Worm (Caenorhabditis elegans) whole organism, L1 larva: Measurements from ENCODE around the gene F10E7.9.
A peak's percentile ranks its signal among the peaks of the same experiment; 100 is the strongest.

Experiments
- C04F5.9 ChIP-seq: sonication (generic microtip); optimal IDR thresholded peaks from 2 replicates; lab custom pipeline; 2016; ENCODE audit warnings: missing genetic modification characterization, missing compliant biosample characterization
- C16A3.4 ChIP-seq: fragments of 150-350 bp; optimal IDR thresholded peaks from 2 replicates; lab custom pipeline; 2014; ENCODE audit warnings: missing biosample characterization, missing genetic modification characterization
- C34B4.2 ChIP-seq: sonication (generic microtip); optimal IDR thresholded peaks from 2 replicates; lab custom pipeline; 2017; ENCODE audit warnings: mild to moderate bottlenecking, missing genetic modification characterization, missing compliant biosample characterization
- Y116A8C.19 ChIP-seq: sonication (generic microtip); optimal IDR thresholded peaks from 2 replicates; lab custom pipeline; 2016; ENCODE audit warnings: missing compliant biosample characterization, missing genetic modification characterization, borderline replicate concordance
- aly-2 ChIP-seq: fragments of 150-350 bp; optimal IDR thresholded peaks from 2 replicates; lab custom pipeline; 2014; ENCODE audit warnings: missing biosample characterization, missing genetic modification characterization
- blmp-1 ChIP-seq: fragments of 150-350 bp; optimal IDR thresholded peaks from 2 replicates; lab custom pipeline; 2014; ENCODE audit warnings: missing biosample characterization, missing genetic modification characterization
- ceh-82 ChIP-seq, 3 experiments: fragments of 150-350 bp in 1 of 3; sonication (generic microtip) in 2 of 3; optimal IDR thresholded peaks; 2 replicates each; lab custom pipeline; 2014 to 2017; ENCODE audit warnings: missing biosample characterization in 3 of 3, missing genetic modification characterization in 3 of 3
- ces-1 ChIP-seq: fragments of 150-350 bp; optimal IDR thresholded peaks from 2 replicates; lab custom pipeline; 2014; ENCODE audit warnings: missing biosample characterization, missing genetic modification reagents, missing genetic modification characterization
- dpl-1 ChIP-seq, 3 experiments: fragments of 150-350 bp in 2 of 3; sonication (generic microtip) in 1 of 3; optimal IDR thresholded peaks; 2 replicates each; lab custom pipeline; 2014 to 2017; ENCODE audit warnings: missing biosample characterization in 3 of 3, missing genetic modification characterization in 3 of 3, missing genetic modification reagents in 3 of 3
- dsc-1 ChIP-seq: sonication (generic microtip); optimal IDR thresholded peaks from 2 replicates; lab custom pipeline; 2016; ENCODE audit warnings: mild to moderate bottlenecking, missing genetic modification characterization, missing compliant biosample characterization
- efl-1 ChIP-seq, 4 experiments: fragments of 150-350 bp; optimal IDR thresholded peaks in 3 of 4; peaks in 1 of 4; 1 replicate in 1 of 4; 2 replicates in 3 of 4; lab custom pipeline; 2014; ENCODE audit warnings: missing biosample characterization in 2 of 4, missing genetic modification characterization in 2 of 4, missing genetic modification reagents in 2 of 4
- elt-2 ChIP-seq: sonication (generic microtip); optimal IDR thresholded peaks from 2 replicates; lab custom pipeline; 2016; ENCODE audit warnings: missing genetic modification characterization, mild to moderate bottlenecking, inconsistent platforms, missing compliant biosample characterization, missing genetic modification reagents
- elt-3 ChIP-seq, 6 experiments: fragments of 150-350 bp in 1 of 6; sonication (generic microtip); optimal IDR thresholded peaks; 2 replicates each; lab custom pipeline; 2017 to 2018; ENCODE audit warnings: missing biosample characterization in 6 of 6, missing genetic modification characterization in 6 of 6, inconsistent platforms in 1 of 6
- fos-1 ChIP-seq: fragments of 150-350 bp; optimal IDR thresholded peaks from 2 replicates; lab custom pipeline; 2014; ENCODE audit warnings: missing biosample characterization, missing genetic modification characterization
- grh-1 ChIP-seq: fragments of 200-800 bp; sonication (Bioruptor generic); IDR thresholded peaks from 2 replicates; pipeline ENCODE4 v1.3.6; 2022; ENCODE audit warnings: missing genetic modification reagents, missing genetic modification characterization, missing compliant biosample characterization
- lin-13 ChIP-seq: fragments of 150-350 bp; optimal IDR thresholded peaks from 2 replicates; lab custom pipeline; 2014; ENCODE audit warnings: missing biosample characterization, missing genetic modification reagents, missing genetic modification characterization
- lin-14 ChIP-seq: fragments of 200-800 bp; sonication (Bioruptor generic); optimal IDR thresholded peaks from 2 replicates; lab custom pipeline; 2018; ENCODE audit warnings: mild to moderate bottlenecking, missing genetic modification characterization, moderate library complexity, missing compliant biosample characterization
- lin-15B ChIP-seq: fragments of 150-350 bp; sonication (generic microtip); optimal IDR thresholded peaks from 3 replicates; lab custom pipeline; 2014; ENCODE audit warnings: missing biosample characterization, missing genetic modification characterization
- lin-35 ChIP-seq, 2 experiments: fragments of 150-350 bp; optimal IDR thresholded peaks; 2 replicates each; lab custom pipeline; 2014; ENCODE audit warnings: missing biosample characterization in 2 of 2, missing genetic modification characterization in 2 of 2, missing genetic modification reagents in 2 of 2
- lir-3 ChIP-seq: sonication (generic microtip); optimal IDR thresholded peaks from 2 replicates; lab custom pipeline; 2016; ENCODE audit warnings: mild to moderate bottlenecking, missing genetic modification characterization, moderate library complexity, missing compliant biosample characterization; ENCODE audit not compliant: poor library complexity
- lsy-2 ChIP-seq, 2 experiments: fragments of 150-350 bp; optimal IDR thresholded peaks; 2 replicates each; lab custom pipeline; 2014; ENCODE audit warnings: missing biosample characterization in 2 of 2, missing genetic modification characterization in 2 of 2
- mdl-1 ChIP-seq, 2 experiments: fragments of 150-350 bp; optimal IDR thresholded peaks; 2 replicates each; lab custom pipeline; 2014 to 2017; ENCODE audit warnings: missing biosample characterization in 2 of 2, missing genetic modification characterization in 2 of 2, inconsistent platforms in 1 of 2
- mep-1 ChIP-seq: fragments of 150-350 bp; optimal IDR thresholded peaks from 2 replicates; lab custom pipeline; 2014; ENCODE audit warnings: missing biosample characterization, missing genetic modification characterization
- nhr-12 ChIP-seq: sonication (generic microtip); optimal IDR thresholded peaks from 2 replicates; lab custom pipeline; 2017; ENCODE audit warnings: missing biosample characterization, missing genetic modification characterization
- nhr-19 ChIP-seq: fragments of 200-800 bp; sonication (Bioruptor generic); conservative IDR thresholded peaks from 2 replicates; pipeline ENCODE4 v1.3.6; 2022; ENCODE audit warnings: missing genetic modification characterization, missing compliant biosample characterization
- nhr-20 ChIP-seq: sonication (generic microtip); optimal IDR thresholded peaks from 2 replicates; lab custom pipeline; 2016; ENCODE audit warnings: mild to moderate bottlenecking, missing genetic modification characterization, missing compliant biosample characterization
- nhr-47 ChIP-seq: sonication (generic microtip); optimal IDR thresholded peaks from 2 replicates; lab custom pipeline; 2016; ENCODE audit warnings: mild to moderate bottlenecking, missing genetic modification characterization, moderate library complexity, missing compliant biosample characterization
- nhr-71 ChIP-seq: sonication (generic microtip); optimal IDR thresholded peaks from 2 replicates; lab custom pipeline; 2016; ENCODE audit warnings: mild to moderate bottlenecking, missing genetic modification characterization, moderate library complexity, missing compliant biosample characterization
- nhr-76 ChIP-seq: sonication (generic microtip); optimal IDR thresholded peaks from 2 replicates; lab custom pipeline; 2017; ENCODE audit warnings: missing biosample characterization, missing genetic modification characterization
- nhr-85 ChIP-seq: sonication (generic microtip); peaks from one replicate; lab custom pipeline; 2016; ENCODE audit warnings: missing genetic modification characterization, inconsistent platforms, missing compliant biosample characterization
- nhr-90 ChIP-seq: sonication (generic microtip); optimal IDR thresholded peaks from 2 replicates; lab custom pipeline; 2016; ENCODE audit warnings: mild to moderate bottlenecking, missing genetic modification characterization, missing compliant biosample characterization; ENCODE audit not compliant: poor library complexity
- pag-3 ChIP-seq: sonication (generic microtip); optimal IDR thresholded peaks from 2 replicates; lab custom pipeline; 2017; ENCODE audit warnings: missing genetic modification characterization, mild to moderate bottlenecking, missing compliant biosample characterization, antibody characterized with exemption, borderline replicate concordance; ENCODE audit not compliant: insufficient read depth
- pqm-1 ChIP-seq: sonication (generic microtip); optimal IDR thresholded peaks from 3 replicates; lab custom pipeline; 2017; ENCODE audit warnings: missing biosample characterization, missing genetic modification characterization
- rnt-1 ChIP-seq: sonication (generic microtip); optimal IDR thresholded peaks from 2 replicates; lab custom pipeline; 2016; ENCODE audit warnings: mild to moderate bottlenecking, missing genetic modification characterization, moderate library complexity, missing compliant biosample characterization
- skn-1 ChIP-seq: fragments of 150-350 bp; optimal IDR thresholded peaks from 2 replicates; lab custom pipeline; 2014; ENCODE audit warnings: missing biosample characterization, missing genetic modification characterization
- snu-23 ChIP-seq: sonication (generic microtip); optimal IDR thresholded peaks from 2 replicates; lab custom pipeline; 2016; ENCODE audit warnings: missing genetic modification characterization, missing compliant biosample characterization
- tbx-2 ChIP-seq: sonication (generic microtip); optimal IDR thresholded peaks from 2 replicates; lab custom pipeline; 2016; ENCODE audit warnings: missing genetic modification characterization, missing compliant biosample characterization
- unc-130 ChIP-seq: fragments of 150-350 bp; optimal IDR thresholded peaks from 2 replicates; lab custom pipeline; 2017; ENCODE audit warnings: missing biosample characterization, missing genetic modification characterization, inconsistent platforms
- unc-30 ChIP-seq: sonication (generic microtip); optimal IDR thresholded peaks from 2 replicates; lab custom pipeline; 2017; ENCODE audit warnings: missing biosample characterization, missing genetic modification characterization
- unc-62 ChIP-seq: fragments of 150-350 bp; optimal IDR thresholded peaks from 2 replicates; lab custom pipeline; 2014; ENCODE audit warnings: missing biosample characterization, missing genetic modification reagents, missing genetic modification characterization
- unc-98 ChIP-seq: fragments of 200-800 bp; sonication (Bioruptor generic); IDR thresholded peaks from 2 replicates; pipeline ENCODE4 v1.3.6; 2022; ENCODE audit warnings: missing genetic modification characterization, missing compliant biosample characterization
- zip-4 ChIP-seq: fragments of 200-800 bp; sonication (Bioruptor generic); optimal IDR thresholded peaks from 2 replicates; lab custom pipeline; 2018; ENCODE audit warnings: mild to moderate bottlenecking, missing genetic modification characterization, moderate library complexity, missing compliant biosample characterization
- ztf-4 ChIP-seq: fragments of 150-350 bp; optimal IDR thresholded peaks from 2 replicates; lab custom pipeline; 2014; ENCODE audit warnings: missing biosample characterization, missing genetic modification characterization

Gene F10E7.9

ce11 chrII:7059274-7059757, 50.5 kb downstream of the F10E7.9 start:
- peak in 2 of 3 experiments; percentile 32 to 36 for TF ChIP-seq dpl-1 (GFP tag; optimal IDR thresholded peaks at IDR 0.05; lab: Kevin White, UChicago)
- no peak for TF ChIP-seq unc-130 (tag; lab: Kevin White, UChicago)
- peak; percentile 69 for TF ChIP-seq snu-23 (GFP tag; lab: Kevin White, UChicago)
- TF ChIP-seq tbx-2 (tag; lab: Kevin White, UChicago), result peak; percentile 70
- no peak for TF ChIP-seq Y116A8C.19 (tag; lab: Kevin White, UChicago)
- TF ChIP-seq nhr-71, result peak; percentile 91
- peak; percentile 18 for TF ChIP-seq C16A3.4
- TF ChIP-seq lir-3 (tag; lab: Kevin White, UChicago), result peak; percentile 37
- peak; percentile 61 for TF ChIP-seq nhr-90 (tag; lab: Kevin White, UChicago)
- peak; percentile 87 for TF ChIP-seq nhr-20 (tag; lab: Kevin White, UChicago)
- no peak for TF ChIP-seq pqm-1 (tag; lab: Kevin White, UChicago)
- TF ChIP-seq nhr-12 (tag; lab: Kevin White, UChicago), result no peak
- no peak for TF ChIP-seq nhr-76
- peak; percentile 88 for TF ChIP-seq lin-14 (GFP tag; lab: Kevin White, UChicago)
- TF ChIP-seq unc-30 (tag; lab: Kevin White, UChicago), result no peak
- peak; percentile 14 for TF ChIP-seq fos-1 (tag; lab: Kevin White, UChicago)
- TF ChIP-seq lin-15B (tag; lab: Kevin White, UChicago), result no peak
- peak; percentile 46 for TF ChIP-seq grh-1 (GFP tag; lab: Robert Waterston, UW)
- TF ChIP-seq zip-4 (GFP tag; lab: Kevin White, UChicago), result no peak
- TF ChIP-seq lin-13 (GFP tag; lab: Kevin White, UChicago), result no peak
- TF ChIP-seq unc-98, result no peak
- TF ChIP-seq C34B4.2 (tag; lab: Kevin White, UChicago), result no peak
- TF ChIP-seq aly-2 (tag; lab: Kevin White, UChicago), result no peak
- peak; percentile 94 for TF ChIP-seq nhr-85 (tag; lab: Kevin White, UChicago)
- peak; percentile 39 for TF ChIP-seq mep-1 (tag; lab: Kevin White, UChicago)
- peak in 3 of 6 experiments; percentile 53 to 79 (median 72) for TF ChIP-seq elt-3 (tag; optimal IDR thresholded peaks at IDR 0.05; lab: Kevin White, UChicago)
- peak; percentile 64 for TF ChIP-seq rnt-1 (tag; lab: Kevin White, UChicago)
- TF ChIP-seq elt-2 (tag; lab: Kevin White, UChicago), result peak; percentile 83
- TF ChIP-seq ces-1, result no peak
- TF ChIP-seq blmp-1, result peak; percentile 62
- TF ChIP-seq efl-1 (optimal IDR thresholded peaks at IDR 0.05; lab: Kevin White, UChicago), result peak in 1 of 2 experiments; percentile 28
- peak; percentile 7 to 87 for TF ChIP-seq efl-1 (GFP tag; optimal IDR thresholded peaks at IDR 0.05 in 1 of 2; lab: Kevin White, UChicago)
- no peak for TF ChIP-seq C04F5.9 (tag; lab: Kevin White, UChicago)
- TF ChIP-seq mdl-1 (tag; optimal IDR thresholded peaks at IDR 0.05; lab: Kevin White, UChicago), result peak in 1 of 2 experiments; percentile 75
- TF ChIP-seq skn-1 (tag; lab: Kevin White, UChicago), result peak; percentile 57
- TF ChIP-seq dsc-1, result peak; percentile 45
- TF ChIP-seq nhr-47, result peak; percentile 18
- TF ChIP-seq ceh-82 (tag; optimal IDR thresholded peaks at IDR 0.05; lab: Kevin White, UChicago), result no peak
- TF ChIP-seq lsy-2 (tag; optimal IDR thresholded peaks at IDR 0.05; lab: Kevin White, UChicago), result peak; percentile 6 to 54
- TF ChIP-seq lin-35 (GFP tag; optimal IDR thresholded peaks at IDR 0.05; lab: Kevin White, UChicago), result peak in 1 of 2 experiments; percentile 59
- TF ChIP-seq pag-3 (tag; lab: Kevin White, UChicago), result peak; percentile 5
- TF ChIP-seq nhr-19 (GFP tag; lab: Robert Waterston, UW), result peak; percentile 48; the same call in 1 of the 2 replicates
- TF ChIP-seq unc-62, result no peak
- TF ChIP-seq ztf-4 (tag; lab: Kevin White, UChicago), result peak; percentile 30
